Worm (Caenorhabditis elegans) whole organism, dauer: Measurements from ENCODE around the gene msrp-7.

ENCODE experiments used
- unc-62 ChIP-seq: sonication (generic microtip); optimal IDR thresholded peaks from 2 replicates; lab custom pipeline; 2017; ENCODE audit warnings: missing biosample characterization, missing genetic modification reagents, missing genetic modification characterization

Gene msrp-7

DNA sequence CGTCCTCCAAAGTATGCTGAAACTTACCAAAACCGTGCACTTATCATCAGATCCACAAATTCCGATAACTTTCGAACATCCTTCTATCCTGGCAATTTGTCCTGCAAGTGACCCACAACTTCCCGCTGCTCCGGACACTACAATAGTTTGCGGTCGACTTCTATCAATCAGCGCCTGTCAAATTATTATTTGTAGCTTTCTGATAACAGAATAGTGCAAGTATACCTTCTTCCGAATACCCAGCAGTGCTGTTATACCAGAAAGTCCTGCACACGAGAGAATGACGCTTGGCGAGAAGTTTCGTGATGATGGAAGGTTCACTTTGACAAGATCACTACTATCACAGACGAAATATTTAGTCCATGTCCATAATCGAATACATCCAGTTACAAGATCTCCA is 48.6 kb downstream of the msrp-7 start:
- no peak for TF ChIP-seq unc-62

DNA sequence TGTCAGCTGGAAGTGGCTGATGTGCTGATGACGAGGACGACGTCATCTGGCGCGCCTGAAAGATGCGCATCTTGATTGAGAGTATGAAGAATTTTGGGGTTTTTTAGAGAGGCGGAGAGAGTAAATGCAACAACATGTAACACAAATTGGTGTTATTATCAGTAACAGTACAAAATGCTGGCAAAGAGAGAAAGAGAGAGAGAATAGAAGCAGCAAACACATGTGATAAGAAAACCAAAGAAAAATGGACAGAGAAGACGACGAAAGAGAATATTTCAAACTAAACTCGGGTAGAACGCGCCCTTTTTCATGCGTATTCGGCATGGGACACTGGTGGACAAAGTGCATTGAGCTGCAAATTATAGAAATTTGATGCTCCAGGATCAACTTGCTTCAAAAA is 50.0 kb downstream of the msrp-7 start, which contains the start of gene M106.3:
Gene M106.3, minus strand, starts transcription at position 70 of the 400 bp plus-strand sequence.
- no peak for TF ChIP-seq unc-62

DNA sequence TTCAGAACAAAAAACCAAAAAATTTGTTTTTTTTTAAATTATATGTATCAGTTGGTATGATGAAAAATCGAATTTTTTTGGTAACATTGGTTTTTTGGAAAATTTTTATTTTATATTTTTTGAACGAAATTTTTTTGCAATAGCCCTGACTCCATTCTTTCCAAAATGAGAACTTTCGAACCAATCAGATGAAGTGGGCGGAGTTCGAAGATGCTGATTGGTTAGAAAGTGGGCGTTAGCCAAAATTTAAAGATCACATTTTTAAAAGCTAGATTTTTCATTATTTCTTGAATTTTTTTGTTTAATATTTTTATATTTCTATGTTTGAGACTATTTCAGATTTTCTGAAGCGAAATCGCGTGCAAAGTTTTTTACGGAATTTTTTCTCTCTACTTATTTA is 50.5 kb downstream of the msrp-7 start:
- no peak for TF ChIP-seq unc-62
